Worm (Caenorhabditis elegans): ENCODE data around the gene T07D3.2.

ce11 chrII:927331-927730 lies 25.6 kb downstream of the T07D3.2 start, which contains the start of gene R07C3.13:
- TF ChIP-seq him-1 (tag; optimal IDR thresholded peaks at IDR 0.05): no peak
- no peak for TF ChIP-seq dao-5 (tag; optimal IDR thresholded peaks at IDR 0.05)
- TF ChIP-seq W03F9.2 (tag; optimal IDR thresholded peaks at IDR 0.05): no peak
